Fruit fly (Drosophila melanogaster): ENCODE data around the gene CG5418.

DNA sequence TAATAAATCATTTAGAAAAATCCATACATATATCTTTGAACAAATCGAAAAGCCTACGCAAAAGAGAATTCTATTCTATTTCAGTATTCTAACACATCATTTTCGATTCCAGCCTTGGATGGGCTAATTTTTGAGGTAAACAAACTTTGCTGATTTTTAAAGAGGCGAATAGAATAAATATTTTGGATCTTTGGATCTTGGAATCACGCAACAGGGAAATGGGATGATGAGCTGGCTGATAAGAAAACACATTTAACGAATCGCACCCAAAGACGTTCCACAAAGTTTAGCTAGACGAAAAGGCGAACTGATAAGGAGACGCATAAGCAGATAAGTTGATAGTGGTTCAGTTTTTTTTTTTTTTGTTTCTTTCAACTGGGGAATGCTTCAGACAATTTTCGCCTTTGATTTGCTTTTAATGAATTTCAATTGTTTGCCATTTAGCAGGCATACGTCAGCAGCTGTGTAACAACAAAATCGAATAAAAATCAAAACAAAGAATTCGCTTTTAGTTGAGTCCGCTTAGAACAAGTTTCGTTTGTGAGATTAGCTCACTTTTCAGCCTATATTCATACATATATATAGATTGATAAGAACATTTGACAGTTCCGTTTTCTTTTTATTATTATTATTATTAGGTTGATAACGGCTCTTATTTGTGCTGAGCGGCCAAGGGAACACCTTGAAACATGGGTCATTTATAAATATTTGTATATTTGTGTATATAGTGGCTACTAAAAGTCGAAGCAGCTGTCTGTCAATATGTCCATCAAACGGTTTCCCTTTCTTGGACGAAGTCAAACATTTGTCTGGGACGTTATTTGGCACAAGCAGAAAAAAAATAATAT is 12.3 kb upstream of the CG5418 start:
- TF ChIP-seq jim (GFP tag; optimal IDR thresholded peaks at IDR 0.05) (no peak), GATAd (GFP tag; optimal IDR thresholded peaks at IDR 0.05) (no peak), fru (GFP tag; optimal IDR thresholded peaks at IDR 0.05) (no peak), lola (GFP tag; optimal IDR thresholded peaks at IDR 0.05) (no peak), pan (optimal IDR thresholded peaks at IDR 0.05) (no peak), CrebA (GFP tag; optimal IDR thresholded peaks at IDR 0.05; ENCODE audit: borderline replicate concordance) (no peak), foxo (GFP tag; optimal IDR thresholded peaks at IDR 0.05) (no peak), OdsH (GFP tag; optimal IDR thresholded peaks at IDR 0.05) (no peak), h (GFP tag; optimal IDR thresholded peaks at IDR 0.05) (no peak), CG9705 (GFP tag; optimal IDR thresholded peaks at IDR 0.05) (no peak), Hr78 (GFP tag; optimal IDR thresholded peaks at IDR 0.05) (no peak), Mio (GFP tag; optimal IDR thresholded peaks at IDR 0.05) (no peak), psq (GFP tag; optimal IDR thresholded peaks at IDR 0.05) (no peak), usp (GFP tag; optimal IDR thresholded peaks at IDR 0.05) (no peak)
